Fruit fly (Drosophila melanogaster): ENCODE results near the gene Gba1b.

dm6 chr3R:23709508-23710208 is 5.1 kb downstream of the Gba1b start, which contains the start of gene CG10301:
- TF ChIP-seq CG8478 (optimal IDR thresholded peaks at IDR 0.05) = no peak
- no peak for TF ChIP-seq CTCF (optimal IDR thresholded peaks at IDR 0.05)
